Worm (Caenorhabditis elegans) whole organism, L2 larva: ENCODE measurements around the gene snpc-3.4.
A peak's percentile ranks its signal among the peaks of the same experiment; 100 is the strongest.

Experiments used
- F13H6.1 ChIP-seq: sonication (generic microtip); optimal IDR thresholded peaks from 2 replicates; lab custom pipeline; 2016; ENCODE audit warnings: missing genetic modification characterization, missing compliant biosample characterization
- R02D3.7 ChIP-seq: fragments of 150-350 bp; optimal IDR thresholded peaks from 2 replicates; lab custom pipeline; 2014; ENCODE audit warnings: missing biosample characterization, missing genetic modification characterization
- Y55F3AM.14 ChIP-seq: fragments of 200-800 bp; sonication (Bioruptor generic); optimal IDR thresholded peaks from 2 replicates; lab custom pipeline; 2018; ENCODE audit warnings: mild to moderate bottlenecking, missing genetic modification characterization, missing compliant biosample characterization
- ZK546.5 ChIP-seq: sonication (generic microtip); optimal IDR thresholded peaks from 2 replicates; lab custom pipeline; 2017; ENCODE audit warnings: missing biosample characterization, missing genetic modification characterization
- alr-1 ChIP-seq: fragments of 150-350 bp; optimal IDR thresholded peaks from 2 replicates; lab custom pipeline; 2014; ENCODE audit warnings: missing biosample characterization, missing genetic modification characterization
- aly-2 ChIP-seq: fragments of 150-350 bp; optimal IDR thresholded peaks from 2 replicates; lab custom pipeline; 2014; ENCODE audit warnings: missing biosample characterization, missing genetic modification characterization
- ama-1 ChIP-seq: fragments of 150-350 bp; optimal IDR thresholded peaks from 2 replicates; lab custom pipeline; 2018; ENCODE audit warnings: inconsistent platforms
- blmp-1 ChIP-seq: sonication (generic microtip); optimal IDR thresholded peaks from 2 replicates; lab custom pipeline; 2017; ENCODE audit warnings: missing genetic modification characterization, mild to moderate bottlenecking, missing compliant biosample characterization, antibody characterized with exemption, moderate library complexity; ENCODE audit not compliant: insufficient read depth
- crh-2 ChIP-seq: sonication (generic microtip); optimal IDR thresholded peaks from 2 replicates; lab custom pipeline; 2017; ENCODE audit warnings: missing biosample characterization, missing genetic modification characterization
- dmd-4 ChIP-seq: sonication (generic microtip); optimal IDR thresholded peaks from 2 replicates; lab custom pipeline; 2017; ENCODE audit warnings: missing biosample characterization, missing genetic modification characterization
- elt-1 ChIP-seq: fragments of 150-350 bp; optimal IDR thresholded peaks from 2 replicates; lab custom pipeline; 2014; ENCODE audit warnings: missing biosample characterization, missing genetic modification characterization
- elt-3 ChIP-seq: sonication (generic microtip); optimal IDR thresholded peaks from 2 replicates; lab custom pipeline; 2017; ENCODE audit warnings: missing biosample characterization, missing genetic modification characterization
- fos-1 ChIP-seq: fragments of 150-350 bp; optimal IDR thresholded peaks from 2 replicates; lab custom pipeline; 2014; ENCODE audit warnings: missing biosample characterization, missing genetic modification characterization
- gmeb-1 ChIP-seq: fragments of 150-350 bp; optimal IDR thresholded peaks from 2 replicates; lab custom pipeline; 2014; ENCODE audit warnings: missing biosample characterization, missing genetic modification characterization
- lin-13 ChIP-seq: fragments of 150-350 bp; optimal IDR thresholded peaks from 2 replicates; lab custom pipeline; 2014; ENCODE audit warnings: missing biosample characterization, missing genetic modification reagents, missing genetic modification characterization
- lin-39 ChIP-seq: fragments of 150-350 bp; optimal IDR thresholded peaks from 2 replicates; lab custom pipeline; 2014; ENCODE audit warnings: missing biosample characterization, missing genetic modification reagents, missing genetic modification characterization
- lsy-2 ChIP-seq, 2 experiments: fragments of 150-350 bp in 1 of 2; sonication (generic microtip) in 1 of 2; optimal IDR thresholded peaks; 2 replicates each; lab custom pipeline; 2014 to 2017; ENCODE audit warnings: missing biosample characterization in 2 of 2, missing genetic modification characterization in 2 of 2
- mab-5 ChIP-seq: fragments of 150-350 bp; optimal IDR thresholded peaks from 2 replicates; lab custom pipeline; 2014; ENCODE audit warnings: missing biosample characterization, missing genetic modification characterization
- mbf-1 ChIP-seq: sonication (generic microtip); optimal IDR thresholded peaks from 2 replicates; lab custom pipeline; 2017; ENCODE audit warnings: missing biosample characterization, missing genetic modification characterization
- mdl-1 ChIP-seq, 2 experiments: fragments of 150-350 bp in 1 of 2; sonication (generic microtip) in 1 of 2; optimal IDR thresholded peaks; 2 replicates each; lab custom pipeline; 2017; ENCODE audit warnings: missing biosample characterization in 2 of 2, missing genetic modification characterization in 2 of 2
- nhr-10 ChIP-seq: sonication (generic microtip); optimal IDR thresholded peaks from 2 replicates; lab custom pipeline; 2017; ENCODE audit warnings: missing biosample characterization, missing genetic modification characterization
- nhr-12 ChIP-seq: fragments of 150-350 bp; optimal IDR thresholded peaks from 2 replicates; lab custom pipeline; 2014; ENCODE audit warnings: missing biosample characterization, missing genetic modification characterization
- nhr-21 ChIP-seq: fragments of 150-350 bp; optimal IDR thresholded peaks from 2 replicates; lab custom pipeline; 2014; ENCODE audit warnings: missing biosample characterization, missing genetic modification characterization
- nhr-23 ChIP-seq: fragments of 150-350 bp; optimal IDR thresholded peaks from 2 replicates; lab custom pipeline; 2014; ENCODE audit warnings: missing biosample characterization, missing genetic modification reagents, missing genetic modification characterization
- nhr-237 ChIP-seq: fragments of 150-350 bp; optimal IDR thresholded peaks from 2 replicates; lab custom pipeline; 2014; ENCODE audit warnings: missing biosample characterization, missing genetic modification characterization
- nhr-25 ChIP-seq: fragments of 150-350 bp; sonication (generic microtip); optimal IDR thresholded peaks from 3 replicates; lab custom pipeline; 2014; ENCODE audit warnings: missing biosample characterization, missing genetic modification characterization
- nhr-6 ChIP-seq: fragments of 150-350 bp; optimal IDR thresholded peaks from 2 replicates; lab custom pipeline; 2014; ENCODE audit warnings: missing biosample characterization, missing genetic modification characterization
- nhr-77 ChIP-seq: fragments of 150-350 bp; optimal IDR thresholded peaks from 2 replicates; lab custom pipeline; 2014; ENCODE audit warnings: missing biosample characterization, missing genetic modification characterization
- peb-1 ChIP-seq: fragments of 150-350 bp; optimal IDR thresholded peaks from 2 replicates; lab custom pipeline; 2014; ENCODE audit warnings: missing biosample characterization, missing genetic modification characterization
- sem-4 ChIP-seq: fragments of 150-350 bp; optimal IDR thresholded peaks from 2 replicates; lab custom pipeline; 2014; ENCODE audit warnings: missing biosample characterization, missing genetic modification reagents, missing genetic modification characterization
- sma-9 ChIP-seq, 2 experiments: fragments of 150-350 bp in 1 of 2; sonication (generic microtip) in 1 of 2; optimal IDR thresholded peaks; 2 replicates each; lab custom pipeline; 2014 to 2016; ENCODE audit warnings: missing genetic modification characterization in 2 of 2, mild to moderate bottlenecking in 1 of 2, missing biosample characterization in 1 of 2, missing compliant biosample characterization in 1 of 2, missing genetic modification reagents in 1 of 2, moderate library complexity in 1 of 2
- snpc-4 ChIP-seq: fragments of 150-350 bp; optimal IDR thresholded peaks from 2 replicates; lab custom pipeline; 2014; ENCODE audit warnings: missing biosample characterization, missing genetic modification characterization
- unc-39 ChIP-seq: fragments of 150-350 bp; optimal IDR thresholded peaks from 2 replicates; lab custom pipeline; 2014; ENCODE audit warnings: missing biosample characterization, missing genetic modification characterization
- unc-55 ChIP-seq: fragments of 150-350 bp; sonication (generic microtip); optimal IDR thresholded peaks from 3 replicates; lab custom pipeline; 2014; ENCODE audit warnings: missing biosample characterization, missing genetic modification reagents, missing genetic modification characterization
- unc-62 ChIP-seq: fragments of 150-350 bp; optimal IDR thresholded peaks from 2 replicates; lab custom pipeline; 2014; ENCODE audit warnings: missing biosample characterization, missing genetic modification reagents, missing genetic modification characterization
- zag-1 ChIP-seq: fragments of 150-350 bp; optimal IDR thresholded peaks from 2 replicates; lab custom pipeline; 2014; ENCODE audit warnings: missing biosample characterization, missing genetic modification characterization
- ztf-4 ChIP-seq: fragments of 150-350 bp; optimal IDR thresholded peaks from 2 replicates; lab custom pipeline; 2014; ENCODE audit warnings: missing biosample characterization, missing genetic modification characterization

snpc-3.4 gene

ce11 chrIII:3974503-3974902, 45.3 kb upstream of the snpc-3.4 start:
- TF ChIP-seq mdl-1 (tag; optimal IDR thresholded peaks at IDR 0.05; lab: Kevin White, UChicago) (no peak), sma-9 (GFP tag; optimal IDR thresholded peaks at IDR 0.05; lab: Kevin White, UChicago) (no peak), sma-9 (tag; optimal IDR thresholded peaks at IDR 0.05; lab: Kevin White, UChicago) (no peak), nhr-6 (no peak), F13H6.1 (tag; lab: Kevin White, UChicago) (no peak), fos-1 (no peak), nhr-10 (no peak), ZK546.5 (no peak), zag-1 (tag; lab: Kevin White, UChicago) (no peak), elt-3 (tag; lab: Kevin White, UChicago) (no peak), nhr-21 (tag; lab: Kevin White, UChicago) (no peak), elt-1 (tag; lab: Kevin White, UChicago) (no peak), lin-39 (tag; lab: Kevin White, UChicago) (no peak), gmeb-1 (tag; lab: Kevin White, UChicago) (no peak), R02D3.7 (tag; lab: Kevin White, UChicago) (no peak), nhr-25 (tag; lab: Kevin White, UChicago) (no peak), nhr-77 (tag; lab: Kevin White, UChicago) (no peak), blmp-1 (tag; lab: Kevin White, UChicago) (no peak), nhr-237 (tag; lab: Kevin White, UChicago) (no peak)

ce11 chrIII:3975008-3975407, 44.8 kb upstream of the snpc-3.4 start:
- TF ChIP-seq nhr-21 (tag; lab: Kevin White, UChicago) (no peak), ztf-4 (tag; lab: Kevin White, UChicago) (no peak)
- TF ChIP-seq, all 48 proteins: peak for 0

- TF ChIP-seq fos-1 (no peak), nhr-237 (tag; lab: Kevin White, UChicago) (no peak), dmd-4 (tag; lab: Kevin White, UChicago) (no peak), elt-1 (tag; lab: Kevin White, UChicago) (no peak), Y55F3AM.14 (GFP tag; lab: Kevin White, UChicago) (no peak), sem-4 (tag; lab: Kevin White, UChicago) (no peak), elt-3 (tag; lab: Kevin White, UChicago) (no peak)
These were observed 43.5 kb upstream of the snpc-3.4 start, which contains the start of gene msi-1 for ce11 chrIII:3976291-3976690. TSS of gene msi-1 (minus strand) at chrIII:3976391.

- no peak for TF ChIP-seq elt-1 (tag; lab: Kevin White, UChicago)
- no peak for TF ChIP-seq nhr-237 (tag; lab: Kevin White, UChicago)
- no peak for TF ChIP-seq R02D3.7 (tag; lab: Kevin White, UChicago)
- no peak for TF ChIP-seq lin-13
- no peak for TF ChIP-seq blmp-1 (tag; lab: Kevin White, UChicago)
- TF ChIP-seq nhr-23 (tag; lab: Kevin White, UChicago) = no peak
- no peak for TF ChIP-seq dmd-4 (tag; lab: Kevin White, UChicago)
- TF ChIP-seq zag-1 (tag; lab: Kevin White, UChicago) = no peak
- TF ChIP-seq mdl-1 (tag; optimal IDR thresholded peaks at IDR 0.05; lab: Kevin White, UChicago) = no peak
- TF ChIP-seq, all 48 proteins: peak for 0
These were observed 42.8 kb upstream of the snpc-3.4 start for ce11 chrIII:3976992-3977391.

- TF ChIP-seq R02D3.7 (tag; lab: Kevin White, UChicago) (no peak), crh-2 (tag; lab: Kevin White, UChicago) (peak; percentile 37), unc-55 (GFP tag; lab: Kevin White, UChicago) (peak; percentile 9), nhr-21 (tag; lab: Kevin White, UChicago) (no peak), fos-1 (peak; percentile 8), nhr-25 (tag; lab: Kevin White, UChicago) (peak; percentile 38)
These were observed 41.4 kb upstream of the snpc-3.4 start for ce11 chrIII:3978438-3978837.

- TF ChIP-seq R02D3.7 (tag; lab: Kevin White, UChicago) (no peak), lin-39 (tag; lab: Kevin White, UChicago) (no peak), mab-5 (tag; lab: Kevin White, UChicago) (no peak), ZK546.5 (no peak), peb-1 (tag; lab: Kevin White, UChicago) (no peak), nhr-25 (tag; lab: Kevin White, UChicago) (peak; percentile 62), aly-2 (tag; lab: Kevin White, UChicago) (no peak), alr-1 (tag; lab: Kevin White, UChicago) (no peak), lsy-2 (tag; optimal IDR thresholded peaks at IDR 0.05; lab: Kevin White, UChicago) (peak; percentile 33 to 48), unc-55 (GFP tag; lab: Kevin White, UChicago) (peak; percentile 69), elt-1 (tag; lab: Kevin White, UChicago) (no peak), sem-4 (tag; lab: Kevin White, UChicago) (peak; percentile 65), gmeb-1 (tag; lab: Kevin White, UChicago) (peak; percentile 17), nhr-21 (tag; lab: Kevin White, UChicago) (no peak), ama-1 (no peak), unc-62 (GFP tag; lab: Kevin White, UChicago) (no peak), unc-39 (tag; lab: Kevin White, UChicago) (no peak), snpc-4 (tag; lab: Kevin White, UChicago) (no peak), mdl-1 (tag; optimal IDR thresholded peaks at IDR 0.05; lab: Kevin White, UChicago) (peak; percentile 25 to 45), fos-1 (peak; percentile 14), nhr-23 (tag; lab: Kevin White, UChicago) (no peak), lin-13 (peak; percentile 38), sma-9 (GFP tag; optimal IDR thresholded peaks at IDR 0.05; lab: Kevin White, UChicago) (peak; percentile 54), sma-9 (tag; optimal IDR thresholded peaks at IDR 0.05; lab: Kevin White, UChicago) (no peak), nhr-12 (tag; lab: Kevin White, UChicago) (no peak), nhr-6 (no peak), mbf-1 (tag; lab: Kevin White, UChicago) (no peak)
These were observed 39.7 kb upstream of the snpc-3.4 start for ce11 chrIII:3979980-3980631.
